Fruit fly (Drosophila melanogaster): Measurements from ENCODE around the gene CG12723.

dm6 chrX:13220418-13220817 is 28.7 kb upstream of the CG12723 start:
- TF ChIP-seq EcR (GFP tag; optimal IDR thresholded peaks at IDR 0.05), result no peak
- no peak for TF ChIP-seq Dll (optimal IDR thresholded peaks at IDR 0.05)
